Worm (Caenorhabditis elegans) whole organism, midembryonic: ENCODE results near the gene F44A6.4.

Experiments
- tab-1 ChIP-seq: fragments of 200-800 bp; sonication (Bioruptor generic); IDR thresholded peaks from 2 replicates; pipeline ENCODE4 v1.3.6; 2022; ENCODE audit warnings: missing genetic modification characterization, missing compliant biosample characterization
- ztf-29 ChIP-seq: fragments of 200-800 bp; sonication (Bioruptor generic); IDR thresholded peaks from 2 replicates; pipeline ENCODE4 v1.3.6; 2022; ENCODE audit warnings: missing genetic modification reagents, missing genetic modification characterization, missing compliant biosample characterization

ce11 chrX:10205321-10205720, 10.0 kb downstream of the F44A6.4 start, which contains the start of gene sex-1:
- TF ChIP-seq tab-1 (GFP tag; lab: Robert Waterston, UW) (no peak), ztf-29 (GFP tag; lab: Robert Waterston, UW) (no peak)
